Fruit fly (Drosophila melanogaster) whole organism, embryonic: ENCODE measurements around the gene CG8312.

Source experiments
- Awh ChIP-seq: fragments of 200-800 bp; sonication (Bioruptor generic); IDR thresholded peaks from 2 replicates; pipeline ENCODE4, ENCODE4 v1.3.6; 2022; ENCODE audit warnings: missing biosample characterization, missing genetic modification characterization
- Bdp1 ChIP-seq: fragments of 200-800 bp; sonication (Bioruptor generic); optimal IDR thresholded peaks from 3 replicates; lab custom pipeline; 2016; ENCODE audit warnings: missing biosample characterization, missing genetic modification characterization
- Blimp-1 ChIP-seq: fragments of 200-800 bp; sonication (Bioruptor generic); optimal IDR thresholded peaks from 3 replicates; lab custom pipeline; 2018; ENCODE audit warnings: missing biosample characterization, missing genetic modification characterization, mild to moderate bottlenecking, moderate library complexity, missing genetic modification reagents
- CG10147 ChIP-seq: fragments of 200-800 bp; sonication (Bioruptor generic); optimal IDR thresholded peaks from 2 replicates; lab custom pipeline; 2019; ENCODE audit warnings: missing biosample characterization, mild to moderate bottlenecking, missing genetic modification characterization, moderate library complexity
- CG12104 ChIP-seq: fragments of 200-800 bp; sonication (Bioruptor generic); optimal IDR thresholded peaks from 3 replicates; lab custom pipeline; 2016; ENCODE audit warnings: missing biosample characterization, missing genetic modification characterization
- CG13296 ChIP-seq: fragments of 200-800 bp; sonication (Bioruptor generic); optimal IDR thresholded peaks from 3 replicates; lab custom pipeline; 2018; ENCODE audit warnings: missing biosample characterization, mild to moderate bottlenecking, missing genetic modification characterization
- CG17186 ChIP-seq: fragments of 200-800 bp; sonication (Bioruptor generic); optimal IDR thresholded peaks from 3 replicates; lab custom pipeline; 2017; ENCODE audit warnings: missing biosample characterization, missing genetic modification reagents, missing genetic modification characterization
- CG1832 ChIP-seq: fragments of 200-800 bp; sonication (Bioruptor generic); optimal IDR thresholded peaks from 2 replicates; lab custom pipeline; 2017; ENCODE audit warnings: missing biosample characterization, mild to moderate bottlenecking, missing genetic modification characterization, inconsistent platforms
- CG18619 ChIP-seq: fragments of 200-800 bp; sonication (Bioruptor generic); optimal IDR thresholded peaks from 3 replicates; lab custom pipeline; 2017; ENCODE audit warnings: missing biosample characterization, mild to moderate bottlenecking, missing genetic modification characterization
- CG2202 ChIP-seq: fragments of 200-800 bp; sonication (Bioruptor generic); optimal IDR thresholded peaks from 2 replicates; lab custom pipeline; 2018; ENCODE audit warnings: missing biosample characterization, mild to moderate bottlenecking, missing genetic modification characterization
- CG7271 ChIP-seq: fragments of 200-800 bp; sonication (Bioruptor generic); optimal IDR thresholded peaks from 2 replicates; lab custom pipeline; 2018; ENCODE audit warnings: missing biosample characterization, mild to moderate bottlenecking, missing genetic modification characterization, moderate library complexity
- CG9727 ChIP-seq: fragments of 200-800 bp; sonication (Bioruptor generic); optimal IDR thresholded peaks from 3 replicates; lab custom pipeline; 2017; ENCODE audit warnings: missing biosample characterization, mild to moderate bottlenecking, missing genetic modification characterization
- CoRest ChIP-seq: fragments of 200-800 bp; sonication (Bioruptor generic); optimal IDR thresholded peaks from 3 replicates; lab custom pipeline; 2018; ENCODE audit warnings: missing biosample characterization, mild to moderate bottlenecking, missing genetic modification characterization, moderate library complexity
- D19B ChIP-seq: fragments of 200-800 bp; sonication (Bioruptor generic); optimal IDR thresholded peaks from 2 replicates; lab custom pipeline; 2017; ENCODE audit warnings: missing biosample characterization, mild to moderate bottlenecking, missing genetic modification characterization
- Dek ChIP-seq: fragments of 200-800 bp; sonication (Bioruptor generic); optimal IDR thresholded peaks from 3 replicates; lab custom pipeline; 2019; ENCODE audit warnings: missing biosample characterization, mild to moderate bottlenecking, missing genetic modification characterization, moderate library complexity
- ERR ChIP-seq: fragments of 200-800 bp; sonication (Bioruptor generic); optimal IDR thresholded peaks from 2 replicates; lab custom pipeline; 2016; ENCODE audit warnings: missing biosample characterization, missing genetic modification characterization
- Eip74EF ChIP-seq, 2 experiments: fragments of 200-800 bp in 1 of 2; fragments of >200 bp in 1 of 2; sonication (Bioruptor generic) in 1 of 2; optimal IDR thresholded peaks; 2 replicates each; lab custom pipeline; 2017 to 2019; ENCODE audit warnings: missing biosample characterization in 2 of 2, missing genetic modification characterization in 2 of 2, mild to moderate bottlenecking in 1 of 2, moderate library complexity in 1 of 2
- H15 ChIP-seq: fragments of 200-800 bp; sonication (Bioruptor generic); IDR thresholded peaks from 3 replicates; pipeline ENCODE4 v1.3.6; 2022; ENCODE audit warnings: missing biosample characterization, missing genetic modification characterization
- MESR4 ChIP-seq: fragments of 200-800 bp; sonication (Bioruptor generic); optimal IDR thresholded peaks from 2 replicates; lab custom pipeline; 2018; ENCODE audit warnings: missing biosample characterization, mild to moderate bottlenecking, missing genetic modification characterization, moderate library complexity
- Med ChIP-seq: fragments of 200-800 bp; sonication (Bioruptor generic); peaks from one replicate; lab custom pipeline; 2016; ENCODE audit warnings: missing biosample characterization, missing genetic modification characterization, mild to moderate bottlenecking, inconsistent platforms, moderate library complexity
- Nf-YC ChIP-seq: fragments of 200-800 bp; optimal IDR thresholded peaks from 3 replicates; lab custom pipeline; 2019; ENCODE audit warnings: missing biosample characterization, mild to moderate bottlenecking, missing genetic modification characterization, moderate library complexity
- ab ChIP-seq: fragments of 200-800 bp; sonication (Bioruptor generic); optimal IDR thresholded peaks from 2 replicates; lab custom pipeline; 2016; ENCODE audit warnings: missing biosample characterization, missing genetic modification characterization
- abd-A ChIP-seq: fragments of 200-800 bp; sonication (Bioruptor generic); optimal IDR thresholded peaks from 3 replicates; lab custom pipeline; 2019; ENCODE audit warnings: missing biosample characterization, mild to moderate bottlenecking, missing genetic modification characterization, moderate library complexity
- ap ChIP-seq: fragments of 200-800 bp; sonication (Bioruptor generic); IDR thresholded peaks from 2 replicates; pipeline ENCODE4 v1.3.6; 2022; ENCODE audit warnings: missing biosample characterization, missing genetic modification characterization
- bsh ChIP-seq, 2 experiments: fragments of 200-800 bp; sonication (Bioruptor generic); optimal IDR thresholded peaks; 2 replicates each; lab custom pipeline; 2017 to 2018; ENCODE audit warnings: mild to moderate bottlenecking in 2 of 2, missing biosample characterization in 2 of 2, missing genetic modification characterization in 2 of 2, moderate library complexity in 1 of 2
- chm ChIP-seq: fragments of 200-800 bp; sonication (Bioruptor generic); IDR thresholded peaks from 2 replicates; pipeline ENCODE4 v1.3.6; 2022; ENCODE audit warnings: missing biosample characterization, missing genetic modification characterization
- danr ChIP-seq: fragments of 200-800 bp; sonication (Bioruptor generic); IDR thresholded peaks from 2 replicates; pipeline ENCODE4 v1.3.6; 2022; ENCODE audit warnings: missing biosample characterization, missing genetic modification characterization
- eyg ChIP-seq: fragments of 200-800 bp; sonication (Bioruptor generic); optimal IDR thresholded peaks from 3 replicates; lab custom pipeline; 2016; ENCODE audit warnings: missing biosample characterization, missing genetic modification characterization
- grn ChIP-seq: fragments of 200-800 bp; sonication (Bioruptor generic); optimal IDR thresholded peaks from 3 replicates; lab custom pipeline; 2017; ENCODE audit warnings: missing biosample characterization, missing genetic modification characterization
- ken ChIP-seq: fragments of 200-800 bp; sonication (Bioruptor generic); IDR thresholded peaks from 3 replicates; pipeline ENCODE4 v1.3.6; 2022; ENCODE audit warnings: missing biosample characterization, missing genetic modification characterization
- nerfin-2 ChIP-seq: fragments of 200-800 bp; sonication (Bioruptor generic); IDR thresholded peaks from 2 replicates; pipeline ENCODE4 v1.3.6; 2022; ENCODE audit warnings: missing biosample characterization, missing genetic modification characterization; ENCODE audit not compliant: partially characterized antibody
- nom ChIP-seq: fragments of 200-800 bp; sonication (Bioruptor generic); optimal IDR thresholded peaks from 2 replicates; lab custom pipeline; 2017; ENCODE audit warnings: missing biosample characterization, missing genetic modification characterization, mild to moderate bottlenecking, moderate library complexity, missing genetic modification reagents
- oc ChIP-seq: fragments of 200-800 bp; sonication (Bioruptor generic); optimal IDR thresholded peaks from 2 replicates; lab custom pipeline; 2018; ENCODE audit warnings: missing biosample characterization, mild to moderate bottlenecking, missing genetic modification characterization, moderate library complexity
- peb ChIP-seq: fragments of 200-800 bp; sonication (Bioruptor generic); IDR thresholded peaks from 2 replicates; pipeline ENCODE4 v1.3.6; 2022; ENCODE audit warnings: missing biosample characterization, missing genetic modification characterization
- phol ChIP-seq: fragments of 200-800 bp; sonication (Bioruptor generic); optimal IDR thresholded peaks from 3 replicates; lab custom pipeline; 2018; ENCODE audit warnings: missing biosample characterization, mild to moderate bottlenecking, missing genetic modification characterization, moderate library complexity
- rib ChIP-seq: fragments of 200-800 bp; sonication (Bioruptor generic); IDR thresholded peaks from 2 replicates; pipeline ENCODE4 v1.3.6; 2022; ENCODE audit warnings: missing biosample characterization, missing genetic modification characterization
- sc ChIP-seq, 3 experiments: fragments of >200 bp in 2 of 3; fragments of 200-800 bp in 1 of 3; sonication (Bioruptor generic) in 1 of 3; optimal IDR thresholded peaks; 2 replicates in 2 of 3; 3 replicates in 1 of 3; lab custom pipeline; 2017; ENCODE audit warnings: mild to moderate bottlenecking in 1 of 3, missing biosample characterization in 1 of 3, missing genetic modification characterization in 1 of 3, missing genetic modification reagents in 1 of 3
- sens ChIP-seq: fragments of 200-800 bp; sonication (Bioruptor generic); peaks from one replicate; lab custom pipeline; 2016; ENCODE audit warnings: missing biosample characterization, missing genetic modification characterization
- sima ChIP-seq: fragments of 200-800 bp; sonication (Bioruptor generic); optimal IDR thresholded peaks from 2 replicates; lab custom pipeline; 2016; ENCODE audit warnings: missing biosample characterization, missing genetic modification characterization
- tap ChIP-seq: fragments of 200-800 bp; optimal IDR thresholded peaks from 3 replicates; lab custom pipeline; 2019; ENCODE audit warnings: missing biosample characterization, mild to moderate bottlenecking, missing genetic modification characterization, moderate library complexity
- tx ChIP-seq: fragments of 200-800 bp; sonication (Bioruptor generic); optimal IDR thresholded peaks from 2 replicates; lab custom pipeline; 2016; ENCODE audit warnings: missing biosample characterization, missing genetic modification characterization
- vvl ChIP-seq: fragments of 200-800 bp; sonication (Bioruptor generic); IDR thresholded peaks from 2 replicates; pipeline ENCODE4 v1.3.6; 2022; ENCODE audit warnings: missing biosample characterization, missing genetic modification characterization
- zfh1 ChIP-seq: fragments of 200-800 bp; sonication (Bioruptor generic); IDR thresholded peaks from 3 replicates; pipeline ENCODE4 v1.3.6; 2022; ENCODE audit warnings: missing biosample characterization, missing genetic modification characterization

Gene CG8312

dm6 chr3R:9605084-9605483 lies 14.0 kb downstream of the CG8312 start (continued):
- TF ChIP-seq bsh (GFP tag; optimal IDR thresholded peaks at IDR 0.05; lab: Kevin White, UChicago) (peak; percentile 47 to 77), chm (GFP tag; lab: Robert Waterston, UW) (peak; percentile 63; the same call in 1 of the 2 replicates), D19B (GFP tag; lab: Kevin White, UChicago) (no peak), nom (peak; percentile 37), nerfin-2 (GFP tag; lab: Robert Waterston, UW) (no peak), ab (GFP tag; lab: Kevin White, UChicago) (no peak), CG2202 (peak; percentile 26), CG18619 (GFP tag; lab: Kevin White, UChicago) (no peak)
- TF ChIP-seq, all 482 proteins: peak for 125

dm6 chr3R:9606913-9607804 lies 16.1 kb downstream of the CG8312 start:
- TF ChIP-seq CoRest (no peak), vvl (GFP tag; lab: Robert Waterston, UW) (peak; percentile 19; the same call in 1 of the 2 replicates), Dek (no peak), CG17186 (no peak), CG12104 (GFP tag; lab: Kevin White, UChicago) (no peak), peb (GFP tag; lab: Robert Waterston, UW) (no peak), oc (tag; lab: Kevin White, UChicago) (peak; percentile 11), grn (GFP tag; lab: Kevin White, UChicago) (peak; percentile 46), Awh (GFP tag; lab: Robert Waterston, UW) (peak; percentile 90), CG1832 (GFP tag; lab: Kevin White, UChicago) (no peak), phol (tag; lab: Kevin White, UChicago) (no peak), ap (GFP tag; lab: Robert Waterston, UW) (no peak), Bdp1 (GFP tag; lab: Kevin White, UChicago) (no peak), sens (GFP tag; lab: Kevin White, UChicago) (peak; percentile 62), Blimp-1 (GFP tag; lab: Kevin White, UChicago) (peak; percentile 5), CG13296 (no peak), rib (GFP tag; lab: Robert Waterston, UW) (no peak), CG10147 (GFP tag; lab: Kevin White, UChicago) (no peak), MESR4 (GFP tag; lab: Kevin White, UChicago) (no peak), tx (no peak), CG9727 (no peak), Med (GFP tag; lab: Kevin White, UChicago) (peak; percentile 14), H15 (GFP tag; lab: Robert Waterston, UW) (no peak), zfh1 (no peak), sc (optimal IDR thresholded peaks at IDR 0.05; lab: Kevin White, UChicago) (no peak), sc (GFP tag; optimal IDR thresholded peaks at IDR 0.05; lab: Kevin White, UChicago) (no peak), abd-A (peak; percentile 71), Eip74EF (GFP tag; optimal IDR thresholded peaks at IDR 0.05; lab: Kevin White, UChicago) (no peak), sima (no peak), ERR (GFP tag; lab: Kevin White, UChicago) (no peak), tap (no peak), ken (no peak), CG7271 (tag; lab: Kevin White, UChicago) (no peak), danr (GFP tag; lab: Robert Waterston, UW) (no peak), Nf-YC (tag; lab: Kevin White, UChicago) (no peak), eyg (no peak)
